Fruit fly (Drosophila melanogaster) whole organism, wandering third instar larva: ENCODE measurements around the gene IP3K2.
A peak's percentile ranks its signal among the peaks of the same experiment; 100 is the strongest.

Experiments
- Abd-B ChIP-seq: fragments of >200 bp; optimal IDR thresholded peaks from 2 replicates; lab custom pipeline; 2017; ENCODE audit warnings: missing biosample characterization, missing genetic modification characterization
- CG32264 ChIP-seq: fragments of 200-800 bp; sonication (Bioruptor generic); optimal IDR thresholded peaks from 2 replicates; lab custom pipeline; 2016; ENCODE audit warnings: missing biosample characterization, missing genetic modification characterization
- CG9705 ChIP-seq: fragments of 200-800 bp; sonication (Bioruptor generic); optimal IDR thresholded peaks from 2 replicates; lab custom pipeline; 2018; ENCODE audit warnings: missing biosample characterization, mild to moderate bottlenecking, missing genetic modification characterization
- CrebA ChIP-seq: fragments of 200-800 bp; sonication (Bioruptor generic); optimal IDR thresholded peaks from 2 replicates; lab custom pipeline; 2016; ENCODE audit warnings: missing biosample characterization, mild to moderate bottlenecking, missing genetic modification characterization, borderline replicate concordance
- Dfd ChIP-seq: fragments of >200 bp; optimal IDR thresholded peaks from 2 replicates; lab custom pipeline; 2017; ENCODE audit warnings: missing biosample characterization, missing genetic modification characterization
- Dif ChIP-seq: fragments of 200-275, 200-300 bp; sonication (Bioruptor generic); optimal IDR thresholded peaks from 2 replicates; lab custom pipeline; 2018; ENCODE audit warnings: missing biosample characterization, missing genetic modification characterization; ENCODE audit not compliant: partially characterized antibody
- GATAd ChIP-seq: sonication (Bioruptor generic); optimal IDR thresholded peaks from 2 replicates; lab custom pipeline; 2016; ENCODE audit warnings: missing biosample characterization, missing genetic modification characterization
- HLH106 ChIP-seq: fragments of 200-800 bp; optimal IDR thresholded peaks from 3 replicates; lab custom pipeline; 2019; ENCODE audit warnings: missing biosample characterization, mild to moderate bottlenecking, missing genetic modification characterization, moderate library complexity
- Hnf4 ChIP-seq: fragments of 200-800 bp; sonication (Bioruptor generic); optimal IDR thresholded peaks from 2 replicates; lab custom pipeline; 2016; ENCODE audit warnings: missing biosample characterization, mild to moderate bottlenecking, missing genetic modification characterization
- Hr78 ChIP-seq: fragments of >200 bp; optimal IDR thresholded peaks from 2 replicates; lab custom pipeline; 2017; ENCODE audit warnings: missing biosample characterization, missing genetic modification characterization
- Hr83 ChIP-seq: fragments of 200-300 bp; sonication (Bioruptor generic); optimal IDR thresholded peaks from 2 replicates; lab custom pipeline; 2016; ENCODE audit warnings: missing biosample characterization, mild to moderate bottlenecking, missing genetic modification characterization, moderate library complexity; ENCODE audit not compliant: poor library complexity, severe bottlenecking
- Jra ChIP-seq: sonication (Bioruptor generic); optimal IDR thresholded peaks from 2 replicates; lab custom pipeline; 2016; ENCODE audit warnings: missing biosample characterization, missing genetic modification characterization
- Mio ChIP-seq: sonication (Bioruptor generic); optimal IDR thresholded peaks from 2 replicates; lab custom pipeline; 2016; ENCODE audit warnings: missing biosample characterization, missing genetic modification characterization
- Myc ChIP-seq: fragments of >200 bp; optimal IDR thresholded peaks from 2 replicates; lab custom pipeline; 2017
- N ChIP-seq: fragments of >200 bp; optimal IDR thresholded peaks from 2 replicates; lab custom pipeline; 2018; ENCODE audit warnings: missing biosample characterization, missing external identifiers, missing genetic modification characterization
- OdsH ChIP-seq: fragments of 200-800 bp; sonication (Bioruptor generic); optimal IDR thresholded peaks from 2 replicates; lab custom pipeline; 2016; ENCODE audit warnings: missing biosample characterization, mild to moderate bottlenecking, missing genetic modification characterization
- Rel ChIP-seq, 2 experiments: fragments of 200-800 bp; sonication (Bioruptor generic) in 1 of 2; optimal IDR thresholded peaks; 2 replicates in 1 of 2; 3 replicates in 1 of 2; lab custom pipeline; 2016 to 2019; ENCODE audit warnings: mild to moderate bottlenecking in 2 of 2, missing biosample characterization in 2 of 2, missing genetic modification characterization in 2 of 2, moderate library complexity in 1 of 2
- Sp1 ChIP-seq: fragments of 200-800 bp; sonication (Bioruptor generic); optimal IDR thresholded peaks from 3 replicates; lab custom pipeline; 2019; ENCODE audit warnings: missing biosample characterization, mild to moderate bottlenecking, missing genetic modification characterization, moderate library complexity
- Vsx2 ChIP-seq: fragments of 200-300, 225-300 bp; sonication (Bioruptor generic); optimal IDR thresholded peaks from 2 replicates; lab custom pipeline; 2018; ENCODE audit warnings: missing biosample characterization, missing genetic modification characterization; ENCODE audit not compliant: partially characterized antibody
- br ChIP-seq: fragments of 200-800 bp; sonication (Bioruptor generic); optimal IDR thresholded peaks from 2 replicates; lab custom pipeline; 2016; ENCODE audit warnings: missing biosample characterization, missing genetic modification characterization
- brk ChIP-seq: fragments of 200-800 bp; sonication (Bioruptor generic); optimal IDR thresholded peaks from 2 replicates; lab custom pipeline; 2016; ENCODE audit warnings: missing biosample characterization, mild to moderate bottlenecking, missing genetic modification characterization
- dl ChIP-seq, 2 experiments: fragments of 175-275, 200-275 bp in 1 of 2; fragments of 200-275 bp in 1 of 2; sonication (Bioruptor generic); optimal IDR thresholded peaks; lab custom pipeline; 2018; ENCODE audit warnings: mild to moderate bottlenecking in 2 of 2, missing biosample characterization in 2 of 2, missing genetic modification characterization in 2 of 2, moderate library complexity in 2 of 2; ENCODE audit not compliant: partially characterized antibody in 2 of 2, insufficient read depth in 1 of 2
- dmrt93B ChIP-seq: fragments of 200-800 bp; sonication (Bioruptor generic); optimal IDR thresholded peaks from 2 replicates; lab custom pipeline; 2018; ENCODE audit warnings: missing biosample characterization, mild to moderate bottlenecking, missing genetic modification characterization
- dsf ChIP-seq: sonication (Bioruptor generic); optimal IDR thresholded peaks from 2 replicates; lab custom pipeline; 2016; ENCODE audit warnings: missing biosample characterization, missing genetic modification characterization, borderline replicate concordance
- ey ChIP-seq: fragments of 200-800 bp; sonication (Bioruptor generic); optimal IDR thresholded peaks from 2 replicates; lab custom pipeline; 2016; ENCODE audit warnings: missing biosample characterization, missing genetic modification characterization
- foxo ChIP-seq, 2 experiments: fragments of 200-800 bp; sonication (Bioruptor generic); optimal IDR thresholded peaks; 2 replicates in 1 of 2; 3 replicates in 1 of 2; lab custom pipeline; 2016 to 2017; ENCODE audit warnings: missing biosample characterization in 2 of 2, missing genetic modification characterization in 2 of 2
- fru ChIP-seq: fragments of 200-800 bp; sonication (Bioruptor generic); optimal IDR thresholded peaks from 3 replicates; lab custom pipeline; 2016; ENCODE audit warnings: missing biosample characterization, mild to moderate bottlenecking, missing genetic modification characterization
- h ChIP-seq: fragments of 200-800 bp; sonication (Bioruptor generic); optimal IDR thresholded peaks from 3 replicates; lab custom pipeline; 2016; ENCODE audit warnings: missing biosample characterization, mild to moderate bottlenecking, missing genetic modification characterization
- jim ChIP-seq: fragments of 175-275, 200-325 bp; sonication (Bioruptor generic); optimal IDR thresholded peaks from 2 replicates; lab custom pipeline; 2016; ENCODE audit warnings: missing biosample characterization, mild to moderate bottlenecking, missing genetic modification characterization
- lola ChIP-seq: fragments of >200 bp; optimal IDR thresholded peaks from 2 replicates; lab custom pipeline; 2017; ENCODE audit warnings: missing biosample characterization, missing genetic modification characterization
- pan ChIP-seq: fragments of >200 bp; optimal IDR thresholded peaks from 2 replicates; lab custom pipeline; 2017
- psq ChIP-seq: fragments of 200-800 bp; sonication (Bioruptor generic); optimal IDR thresholded peaks from 3 replicates; lab custom pipeline; 2017; ENCODE audit warnings: missing biosample characterization, mild to moderate bottlenecking, missing genetic modification characterization, moderate library complexity
- rgr ChIP-seq: fragments of 200-800 bp; sonication (Bioruptor generic); optimal IDR thresholded peaks from 3 replicates; lab custom pipeline; 2016; ENCODE audit warnings: missing biosample characterization, mild to moderate bottlenecking, missing genetic modification characterization
- sage ChIP-seq: fragments of 200-800 bp; sonication (Bioruptor generic); optimal IDR thresholded peaks from 2 replicates; lab custom pipeline; 2016; ENCODE audit warnings: missing biosample characterization, mild to moderate bottlenecking, missing genetic modification characterization
- sv ChIP-seq: fragments of 200-800 bp; sonication (Bioruptor generic); optimal IDR thresholded peaks from 3 replicates; lab custom pipeline; 2016; ENCODE audit warnings: missing biosample characterization, missing genetic modification characterization
- tai ChIP-seq: sonication (Bioruptor generic); optimal IDR thresholded peaks from 2 replicates; lab custom pipeline; 2016; ENCODE audit warnings: missing biosample characterization, missing genetic modification characterization
- usp ChIP-seq: fragments of >200 bp; optimal IDR thresholded peaks from 2 replicates; lab custom pipeline; 2017; ENCODE audit warnings: missing biosample characterization, missing genetic modification characterization
- woc ChIP-seq: sonication (Bioruptor generic); optimal IDR thresholded peaks from 2 replicates; lab custom pipeline; 2016; ENCODE audit warnings: missing biosample characterization, mild to moderate bottlenecking, missing genetic modification characterization

The IP3K2 gene

DNA sequence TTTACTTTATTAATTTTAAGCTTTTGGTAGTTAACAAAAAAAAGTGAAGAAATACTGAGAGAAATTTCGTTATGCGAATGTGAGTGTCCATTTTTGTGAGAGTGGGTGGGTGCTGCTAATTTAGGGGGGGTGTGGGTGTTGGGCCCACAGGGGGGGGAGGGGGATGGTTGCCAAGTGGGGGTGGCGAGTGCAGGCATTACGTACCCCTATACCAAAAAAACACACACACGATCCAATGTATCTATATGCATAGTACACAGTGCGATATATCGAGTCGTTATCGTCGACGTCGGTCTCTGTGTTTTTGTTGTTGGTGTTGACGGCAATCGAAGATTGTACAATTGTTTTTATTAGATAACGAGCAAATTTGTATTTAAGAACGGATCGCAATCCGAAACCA, 20.1 kb downstream of the IP3K2 start:
- TF ChIP-seq lola (GFP tag; lab: Kevin White, UChicago) = no peak
- no peak for TF ChIP-seq Sp1 (GFP tag; lab: Kevin White, UChicago)
- TF ChIP-seq GATAd = no peak
- TF ChIP-seq Hnf4 (GFP tag; lab: Kevin White, UChicago) = no peak

DNA sequence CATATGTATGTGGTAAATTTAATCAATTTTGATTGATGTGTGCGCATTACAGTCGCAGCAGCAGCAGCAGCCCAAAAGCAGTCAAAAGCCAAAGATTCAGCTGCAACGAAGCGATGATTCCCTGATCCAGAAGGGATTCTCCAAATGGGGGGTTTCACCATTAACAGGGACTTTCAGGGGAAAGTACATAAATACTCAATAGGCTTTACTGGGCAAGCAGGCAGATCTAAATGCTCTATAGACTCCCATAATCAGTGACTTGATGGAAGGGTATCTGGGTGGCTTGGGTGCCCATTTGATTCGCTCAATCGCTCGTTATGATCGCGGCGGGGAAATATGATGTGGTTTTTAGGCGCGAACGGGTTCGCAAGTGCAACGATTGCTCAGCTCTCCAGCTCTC, 21.9 kb downstream of the IP3K2 start:
- TF ChIP-seq dl (GFP tag; optimal IDR thresholded peaks at IDR 0.05; lab: Kevin White, UChicago; ENCODE audit: insufficient read depth in 1 of 2, partially characterized antibody in 2 of 2) (no peak), OdsH (no peak), dsf (GFP tag; lab: Kevin White, UChicago) (no peak), Abd-B (GFP tag; lab: Kevin White, UChicago) (no peak), Vsx2 (GFP tag; lab: Kevin White, UChicago) (no peak), foxo (GFP tag; optimal IDR thresholded peaks at IDR 0.05; lab: Kevin White, UChicago) (no peak), N (GFP tag; lab: Kevin White, UChicago) (no peak), pan (lab: Kevin White, UChicago) (no peak), rgr (GFP tag; lab: Kevin White, UChicago) (peak; percentile 34), CG9705 (no peak), Jra (GFP tag; lab: Kevin White, UChicago) (no peak), GATAd (no peak), fru (GFP tag; lab: Kevin White, UChicago) (no peak), Hnf4 (GFP tag; lab: Kevin White, UChicago) (no peak), usp (no peak), h (GFP tag; lab: Kevin White, UChicago) (peak; percentile 24), woc (GFP tag; lab: Kevin White, UChicago) (no peak), dmrt93B (GFP tag; lab: Kevin White, UChicago) (peak; percentile 18), Mio (GFP tag; lab: Kevin White, UChicago) (no peak), psq (GFP tag; lab: Kevin White, UChicago) (peak; percentile 4), Rel (GFP tag; optimal IDR thresholded peaks at IDR 0.05; lab: Kevin White, UChicago) (no peak), Rel (tag; optimal IDR thresholded peaks at IDR 0.05; lab: Kevin White, UChicago) (peak; percentile 17), brk (GFP tag; lab: Kevin White, UChicago) (no peak), tai (no peak), jim (no peak), HLH106 (tag; lab: Kevin White, UChicago) (peak; percentile 29), Hr78 (GFP tag; lab: Kevin White, UChicago) (no peak), Sp1 (GFP tag; lab: Kevin White, UChicago) (peak; percentile 7), br (GFP tag; lab: Kevin White, UChicago) (peak; percentile 20), Dif (GFP tag; lab: Kevin White, UChicago) (no peak), Myc (lab: Kevin White, UChicago) (no peak), ey (peak; percentile 20)

DNA sequence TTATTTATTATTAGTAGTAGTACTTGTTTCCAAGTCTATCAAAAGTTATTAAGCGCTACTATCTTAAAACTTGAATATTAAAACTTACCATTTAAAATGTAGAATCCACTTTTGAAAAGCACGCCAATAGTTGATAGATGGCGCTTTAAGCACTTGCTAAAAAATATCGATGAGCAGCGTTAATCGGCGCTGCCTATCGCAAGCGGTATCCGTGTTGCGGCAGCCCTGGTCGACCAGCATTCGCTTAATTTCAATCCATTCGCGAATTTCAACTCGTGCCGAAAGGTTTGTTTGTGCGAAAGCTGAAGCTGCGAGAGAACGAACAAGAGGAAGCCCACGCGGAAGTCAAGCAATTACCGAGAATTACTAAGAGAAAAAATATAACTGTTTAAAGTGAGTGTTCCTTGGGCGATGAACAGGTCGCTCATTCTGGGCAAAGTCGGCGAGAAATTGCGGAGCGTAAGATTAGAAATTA, 26.2 kb downstream of the IP3K2 start, which contains the start of gene Prx2:
Gene Prx2, plus strand, starts transcription at position 253 of the 475 bp plus-strand sequence.
- TF ChIP-seq Abd-B (GFP tag; lab: Kevin White, UChicago) (no peak), dmrt93B (GFP tag; lab: Kevin White, UChicago) (no peak), CG32264 (GFP tag; lab: Kevin White, UChicago) (no peak), br (GFP tag; lab: Kevin White, UChicago) (peak; percentile 17), Hr78 (GFP tag; lab: Kevin White, UChicago) (no peak), sage (GFP tag; lab: Kevin White, UChicago) (no peak), dl (GFP tag; optimal IDR thresholded peaks at IDR 0.05; lab: Kevin White, UChicago; ENCODE audit: insufficient read depth in 1 of 2, partially characterized antibody in 2 of 2) (no peak), Dfd (GFP tag; lab: Kevin White, UChicago) (no peak), ey (no peak), tai (no peak), N (GFP tag; lab: Kevin White, UChicago) (no peak), lola (GFP tag; lab: Kevin White, UChicago) (no peak), HLH106 (tag; lab: Kevin White, UChicago) (no peak), Rel (GFP tag; optimal IDR thresholded peaks at IDR 0.05; lab: Kevin White, UChicago) (no peak), Rel (tag; optimal IDR thresholded peaks at IDR 0.05; lab: Kevin White, UChicago) (peak; percentile 60), fru (GFP tag; lab: Kevin White, UChicago) (peak; percentile 42), pan (lab: Kevin White, UChicago) (no peak), usp (no peak), h (GFP tag; lab: Kevin White, UChicago) (peak; percentile 42), brk (GFP tag; lab: Kevin White, UChicago) (no peak), Jra (GFP tag; lab: Kevin White, UChicago) (no peak), OdsH (no peak), dsf (GFP tag; lab: Kevin White, UChicago) (no peak), woc (GFP tag; lab: Kevin White, UChicago) (no peak), Dif (GFP tag; lab: Kevin White, UChicago) (peak; percentile 49), CrebA (GFP tag; lab: Kevin White, UChicago) (no peak), jim (peak; percentile 57), sv (GFP tag; lab: Kevin White, UChicago) (no peak), Hnf4 (GFP tag; lab: Kevin White, UChicago) (peak; percentile 14), CG9705 (peak; percentile 21), psq (GFP tag; lab: Kevin White, UChicago) (no peak), rgr (GFP tag; lab: Kevin White, UChicago) (peak; percentile 17), Sp1 (GFP tag; lab: Kevin White, UChicago) (peak; percentile 56), Vsx2 (GFP tag; lab: Kevin White, UChicago) (no peak), Mio (GFP tag; lab: Kevin White, UChicago) (no peak), Hr83 (GFP tag; lab: Kevin White, UChicago) (peak; percentile 80), Myc (lab: Kevin White, UChicago) (no peak), GATAd (no peak), foxo (GFP tag; optimal IDR thresholded peaks at IDR 0.05; lab: Kevin White, UChicago) (peak in 1 of 2 experiments; percentile 44)
